Fruit fly (Drosophila melanogaster) Kc167 (cell line): ENCODE results near the gene Srr.

Source experiments
- Myc ChIP-seq: fragments of >200 bp; optimal IDR thresholded peaks from 2 replicates; lab custom pipeline; 2017; ENCODE audit warnings: missing external identifiers
- Sin3A ChIP-seq: fragments of >200 bp; optimal IDR thresholded peaks from 2 replicates; lab custom pipeline; 2018; ENCODE audit warnings: missing external identifiers
- h ChIP-seq: fragments of >200 bp; optimal IDR thresholded peaks from 3 replicates; lab custom pipeline; 2018; ENCODE audit warnings: missing external identifiers
- insv ChIP-seq: fragments of >200 bp; optimal IDR thresholded peaks from 3 replicates; lab custom pipeline; 2018; ENCODE audit warnings: missing external identifiers
- psq ChIP-seq: fragments of >200 bp; optimal IDR thresholded peaks from 2 replicates; lab custom pipeline; 2017; ENCODE audit warnings: missing external identifiers
- ttk ChIP-seq: sonication (Bioruptor generic); optimal IDR thresholded peaks from 2 replicates; lab custom pipeline; 2017; ENCODE audit warnings: missing external identifiers

- no peak for TF ChIP-seq insv (lab: Kevin White, UChicago)
- TF ChIP-seq psq (lab: Kevin White, UChicago), result no peak
- no peak for TF ChIP-seq Sin3A (lab: Kevin White, UChicago)
- no peak for TF ChIP-seq Myc (lab: Kevin White, UChicago)
- TF ChIP-seq h, result no peak
- TF ChIP-seq ttk (lab: Kevin White, UChicago), result no peak
Observed at dm6 chr3R:9344791-9345208, 20.4 kb upstream of the Srr start.
